Worm (Caenorhabditis elegans) whole organism, L4 larva: ENCODE measurements around the gene M79.2.

Experiments used
- F26F4.8 ChIP-seq: fragments of 200-800 bp; sonication (Bioruptor generic); conservative IDR thresholded peaks from 2 replicates; pipeline ENCODE4 v1.3.6; 2022; ENCODE audit warnings: missing genetic modification characterization, missing compliant biosample characterization
- F44E2.7 ChIP-seq: fragments of 200-800 bp; sonication (Bioruptor generic); IDR thresholded peaks from 2 replicates; pipeline ENCODE4 v2.1.2; 2022; ENCODE audit warnings: missing genetic modification characterization, missing compliant biosample characterization
- F49E8.2 ChIP-seq: sonication (generic microtip); optimal IDR thresholded peaks from 2 replicates; lab custom pipeline; 2016; ENCODE audit warnings: missing compliant biosample characterization, mild to moderate bottlenecking, missing genetic modification characterization, borderline replicate concordance
- R02D3.7 ChIP-seq: fragments of 150-350 bp; sonication (generic microtip); optimal IDR thresholded peaks from 3 replicates; lab custom pipeline; 2014; ENCODE audit warnings: missing biosample characterization, missing genetic modification characterization
- Y105C5A.15 ChIP-seq: fragments of 200-800 bp; sonication (Bioruptor generic); IDR thresholded peaks from 2 replicates; pipeline ENCODE4 v1.3.6; 2022; ENCODE audit warnings: missing genetic modification characterization, missing compliant biosample characterization
- Y5F2A.4 ChIP-seq: fragments of 200-800 bp; sonication (Bioruptor generic); optimal IDR thresholded peaks from 2 replicates; lab custom pipeline; 2018; ENCODE audit warnings: mild to moderate bottlenecking, missing genetic modification characterization, missing compliant biosample characterization
- ZK546.5 ChIP-seq, 2 experiments: sonication (generic microtip); optimal IDR thresholded peaks; 2 replicates each; lab custom pipeline; 2017; ENCODE audit warnings: missing biosample characterization in 2 of 2, missing genetic modification characterization in 2 of 2
- ama-1 ChIP-seq: fragments of 150-350 bp; optimal IDR thresholded peaks from 2 replicates; lab custom pipeline; 2014; ENCODE audit warnings: inconsistent platforms, mixed read lengths
- arid-1 ChIP-seq: fragments of 200-800 bp; sonication (Bioruptor generic); conservative IDR thresholded peaks from 2 replicates; pipeline ENCODE4 v1.3.6; 2022; ENCODE audit warnings: missing genetic modification reagents, missing genetic modification characterization, missing compliant biosample characterization
- ceh-20 ChIP-seq: fragments of 200-800 bp; sonication (Bioruptor generic); IDR thresholded peaks from 2 replicates; pipeline ENCODE4 v1.3.6; 2022; ENCODE audit warnings: missing genetic modification reagents, missing genetic modification characterization, missing compliant biosample characterization
- ceh-28 ChIP-seq: fragments of 150-350 bp; optimal IDR thresholded peaks from 2 replicates; lab custom pipeline; 2014; ENCODE audit warnings: missing biosample characterization, missing genetic modification reagents, missing genetic modification characterization
- ceh-82 ChIP-seq: sonication (generic microtip); optimal IDR thresholded peaks from 2 replicates; lab custom pipeline; 2017; ENCODE audit warnings: missing biosample characterization, missing genetic modification characterization
- daf-12 ChIP-seq: fragments of 150-350 bp; optimal IDR thresholded peaks from 2 replicates; lab custom pipeline; 2014; ENCODE audit warnings: missing biosample characterization, missing genetic modification reagents, missing genetic modification characterization
- daf-16 ChIP-seq, 3 experiments: sonication (generic microtip); optimal IDR thresholded peaks; 2 replicates each; lab custom pipeline; 2016 to 2017; ENCODE audit warnings: missing genetic modification characterization in 3 of 3, missing genetic modification reagents in 3 of 3, mild to moderate bottlenecking in 2 of 3, missing compliant biosample characterization in 2 of 3, missing biosample characterization in 1 of 3, moderate library complexity in 1 of 3
- daf-8 ChIP-seq: fragments of 200-800 bp; sonication (Bioruptor generic); IDR thresholded peaks from 2 replicates; pipeline ENCODE4 v1.3.6; 2022; ENCODE audit warnings: missing genetic modification characterization, missing compliant biosample characterization
- dmd-9 ChIP-seq: fragments of 200-800 bp; sonication (Bioruptor generic); IDR thresholded peaks from 2 replicates; pipeline ENCODE4 v1.3.6; 2022; ENCODE audit warnings: missing genetic modification reagents, missing genetic modification characterization, missing compliant biosample characterization
- dpl-1 ChIP-seq: fragments of 150-350 bp; optimal IDR thresholded peaks from 2 replicates; lab custom pipeline; 2014; ENCODE audit warnings: missing biosample characterization, missing genetic modification reagents, missing genetic modification characterization
- dve-1 ChIP-seq: sonication (generic microtip); optimal IDR thresholded peaks from 2 replicates; lab custom pipeline; 2017; ENCODE audit warnings: antibody characterized with exemption, mild to moderate bottlenecking, missing genetic modification characterization, missing compliant biosample characterization; ENCODE audit not compliant: insufficient read depth
- egl-27 ChIP-seq: sonication (generic microtip); optimal IDR thresholded peaks from 3 replicates; lab custom pipeline; 2017; ENCODE audit warnings: missing biosample characterization, missing genetic modification reagents, missing genetic modification characterization
- fos-1 ChIP-seq: fragments of 150-350 bp; optimal IDR thresholded peaks from 2 replicates; lab custom pipeline; 2014; ENCODE audit warnings: missing biosample characterization, missing genetic modification characterization
- hlh-30 ChIP-seq: sonication (generic microtip); optimal IDR thresholded peaks from 2 replicates; lab custom pipeline; 2017; ENCODE audit warnings: antibody characterized with exemption, mild to moderate bottlenecking, missing genetic modification characterization, missing compliant biosample characterization; ENCODE audit not compliant: insufficient read depth
- hmg-1.1 ChIP-seq: fragments of 200-800 bp; sonication (Bioruptor generic); IDR thresholded peaks from 2 replicates; pipeline ENCODE4 v1.3.6; 2022; ENCODE audit warnings: missing genetic modification reagents, missing genetic modification characterization, missing compliant biosample characterization
- lin-1 ChIP-seq: fragments of 200-800 bp; sonication (Bioruptor generic); IDR thresholded peaks from 2 replicates; pipeline ENCODE4 v1.3.6; 2022; ENCODE audit warnings: missing genetic modification reagents, missing genetic modification characterization, missing compliant biosample characterization
- lin-29 ChIP-seq: fragments of 200-800 bp; sonication (Bioruptor generic); IDR thresholded peaks from 2 replicates; pipeline ENCODE4 v1.3.6; 2022; ENCODE audit warnings: missing genetic modification reagents, missing genetic modification characterization, missing compliant biosample characterization
- lin-38 ChIP-seq: fragments of 200-800 bp; sonication (Bioruptor generic); IDR thresholded peaks from 2 replicates; pipeline ENCODE4 v1.3.6; 2022; ENCODE audit warnings: missing genetic modification reagents, missing genetic modification characterization, missing compliant biosample characterization
- lin-39 ChIP-seq: fragments of 150-350 bp; optimal IDR thresholded peaks from 2 replicates; lab custom pipeline; 2014; ENCODE audit warnings: missing biosample characterization, missing genetic modification reagents, missing genetic modification characterization
- mep-1 ChIP-seq: fragments of 150-350 bp; sonication (generic microtip); optimal IDR thresholded peaks from 3 replicates; lab custom pipeline; 2014; ENCODE audit warnings: missing biosample characterization, missing genetic modification characterization
- mxl-2 ChIP-seq: fragments of 200-800 bp; sonication (Bioruptor generic); conservative IDR thresholded peaks from 2 replicates; pipeline ENCODE4 v1.3.6; 2022; ENCODE audit warnings: missing genetic modification reagents, missing genetic modification characterization, missing compliant biosample characterization
- mxl-3 ChIP-seq: fragments of 200-800 bp; sonication (Bioruptor generic); optimal IDR thresholded peaks from 2 replicates; lab custom pipeline; 2018; ENCODE audit warnings: mild to moderate bottlenecking, missing genetic modification characterization, missing compliant biosample characterization
- nhr-10 ChIP-seq: fragments of 150-350 bp; optimal IDR thresholded peaks from 2 replicates; lab custom pipeline; 2014; ENCODE audit warnings: missing biosample characterization, missing genetic modification characterization
- nhr-11 ChIP-seq: fragments of 150-350 bp; optimal IDR thresholded peaks from 2 replicates; lab custom pipeline; 2014; ENCODE audit warnings: missing biosample characterization, missing genetic modification characterization
- nhr-111 ChIP-seq: fragments of 200-800 bp; sonication (Bioruptor generic); optimal IDR thresholded peaks from 2 replicates; lab custom pipeline; 2018; ENCODE audit warnings: mild to moderate bottlenecking, missing genetic modification characterization, missing compliant biosample characterization
- nhr-28 ChIP-seq: fragments of 150-350 bp; optimal IDR thresholded peaks from 2 replicates; lab custom pipeline; 2014; ENCODE audit warnings: missing biosample characterization, missing genetic modification characterization
- nhr-42 ChIP-seq: fragments of 200-800 bp; sonication (Bioruptor generic); IDR thresholded peaks from 2 replicates; pipeline ENCODE4 v1.3.6; 2022; ENCODE audit warnings: missing genetic modification characterization, missing compliant biosample characterization
- nhr-48 ChIP-seq: sonication (generic microtip); optimal IDR thresholded peaks from 2 replicates; lab custom pipeline; 2016; ENCODE audit warnings: mild to moderate bottlenecking, missing genetic modification characterization, missing compliant biosample characterization
- nhr-6 ChIP-seq: fragments of 150-350 bp; optimal IDR thresholded peaks from 2 replicates; lab custom pipeline; 2014; ENCODE audit warnings: missing biosample characterization, missing genetic modification characterization
- php-3 ChIP-seq: fragments of 200-800 bp; sonication (Bioruptor generic); IDR thresholded peaks from 2 replicates; pipeline ENCODE4 v1.3.6; 2022; ENCODE audit warnings: missing genetic modification reagents, missing genetic modification characterization, missing compliant biosample characterization
- set-16 ChIP-seq: fragments of 200-800 bp; sonication (Bioruptor generic); IDR thresholded peaks from 2 replicates; pipeline ENCODE4 v1.3.6; 2022; ENCODE audit warnings: missing genetic modification reagents, missing genetic modification characterization, missing compliant biosample characterization
- skn-1 ChIP-seq: fragments of 150-350 bp; optimal IDR thresholded peaks from 2 replicates; lab custom pipeline; 2014; ENCODE audit warnings: missing biosample characterization, missing genetic modification characterization
- snpc-1.2 ChIP-seq: fragments of 200-800 bp; sonication (Bioruptor generic); IDR thresholded peaks from 2 replicates; pipeline ENCODE4 v1.3.6; 2022; ENCODE audit warnings: missing genetic modification reagents, missing genetic modification characterization, missing compliant biosample characterization
- snpc-4 ChIP-seq: fragments of 150-350 bp; optimal IDR thresholded peaks from 2 replicates; lab custom pipeline; 2014; ENCODE audit warnings: missing biosample characterization, missing genetic modification characterization
- tra-1 ChIP-seq: fragments of 200-800 bp; sonication (Bioruptor generic); IDR thresholded peaks from 2 replicates; pipeline ENCODE4 v1.3.6; 2022; ENCODE audit warnings: missing genetic modification reagents, missing genetic modification characterization, missing compliant biosample characterization
- unc-39 ChIP-seq: sonication (generic microtip); optimal IDR thresholded peaks from 2 replicates; lab custom pipeline; 2017; ENCODE audit warnings: missing biosample characterization, missing genetic modification characterization
- unc-62 ChIP-seq, 3 experiments: fragments of 150-350 bp in 1 of 3; sonication (generic microtip); optimal IDR thresholded peaks in 2 of 3; peaks in 1 of 3; 1 replicate in 1 of 3; 2 replicates in 2 of 3; lab custom pipeline; 2014 to 2017; ENCODE audit warnings: missing biosample characterization in 3 of 3, missing genetic modification characterization in 3 of 3, missing genetic modification reagents in 3 of 3, missing genotype in 1 of 3
- vab-7 ChIP-seq: fragments of 200-800 bp; sonication (Bioruptor generic); IDR thresholded peaks from 2 replicates; pipeline ENCODE4 v1.3.6; 2022; ENCODE audit warnings: missing genetic modification reagents, missing genetic modification characterization, missing compliant biosample characterization
- zag-1 ChIP-seq: fragments of 150-350 bp; optimal IDR thresholded peaks from 2 replicates; lab custom pipeline; 2014; ENCODE audit warnings: missing biosample characterization, missing genetic modification characterization
- zfp-2 ChIP-seq: sonication (generic microtip); optimal IDR thresholded peaks from 2 replicates; lab custom pipeline; 2016; ENCODE audit warnings: mild to moderate bottlenecking, missing genetic modification characterization, missing compliant biosample characterization
- zfp-3 ChIP-seq: fragments of 200-800 bp; sonication (Bioruptor generic); conservative IDR thresholded peaks from 2 replicates; pipeline ENCODE4 v1.3.6; 2022; ENCODE audit warnings: missing genetic modification reagents, missing genetic modification characterization, missing compliant biosample characterization
- ztf-11 ChIP-seq: fragments of 150-350 bp; optimal IDR thresholded peaks from 2 replicates; lab custom pipeline; 2014; ENCODE audit warnings: missing biosample characterization, missing genetic modification characterization

Gene M79.2

ce11 chrX:10637048-10637928 lies 8.7 kb upstream of the M79.2 start (continued):
- TF ChIP-seq F44E2.7 (0 out of 2 replicates have a peak, but pooled peaks have one; percentile 37), nhr-6 (tag; lab: Kevin White, UChicago) (peak; percentile 25), nhr-28 (tag; lab: Kevin White, UChicago) (peak; percentile 75), daf-16 (GFP tag; optimal IDR thresholded peaks at IDR 0.05; lab: Kevin White, UChicago) (peak; percentile 47 to 81), daf-16 (tag; optimal IDR thresholded peaks at IDR 0.05; lab: Kevin White, UChicago) (peak; percentile 60), nhr-111 (GFP tag; lab: Kevin White, UChicago) (no peak), zfp-2 (no peak), zfp-3 (GFP tag; lab: Robert Waterston, UW) (no peak), unc-39 (tag; lab: Kevin White, UChicago) (no peak), zag-1 (tag; lab: Kevin White, UChicago) (peak; percentile 21), dpl-1 (GFP tag; lab: Kevin White, UChicago) (no peak), lin-29 (GFP tag; lab: Robert Waterston, UW) (no peak), nhr-48 (tag; lab: Kevin White, UChicago) (peak; percentile 86), snpc-4 (tag; lab: Kevin White, UChicago) (no peak), vab-7 (no peak), nhr-42 (GFP tag; lab: Robert Waterston, UW) (peak; percentile 70; the same call in 1 of the 2 replicates), lin-39 (tag; lab: Kevin White, UChicago) (no peak), skn-1 (tag; lab: Kevin White, UChicago) (no peak), F49E8.2 (tag; lab: Kevin White, UChicago) (no peak), daf-8 (GFP tag; lab: Robert Waterston, UW) (no peak), ceh-20 (GFP tag; lab: Robert Waterston, UW) (peak; percentile 80), egl-27 (tag; lab: Kevin White, UChicago) (no peak), mxl-2 (no peak), php-3 (no peak), dve-1 (tag; lab: Kevin White, UChicago) (peak; percentile 90), tra-1 (GFP tag; lab: Robert Waterston, UW) (peak; percentile 89), mxl-3 (GFP tag; lab: Kevin White, UChicago) (peak; percentile 85), ZK546.5 (tag; optimal IDR thresholded peaks at IDR 0.05; lab: Kevin White, UChicago) (no peak), fos-1 (tag; lab: Kevin White, UChicago) (no peak), dmd-9 (GFP tag; lab: Robert Waterston, UW) (no peak), ceh-28 (tag; lab: Kevin White, UChicago) (peak; percentile 5), Y105C5A.15 (GFP tag; lab: Robert Waterston, UW) (no peak), lin-1 (GFP tag; lab: Robert Waterston, UW) (peak; percentile 84), lin-38 (GFP tag; lab: Robert Waterston, UW) (peak; percentile 54), ceh-82 (no peak), ztf-11 (tag; lab: Kevin White, UChicago) (no peak), daf-12 (tag; lab: Kevin White, UChicago) (no peak), ama-1 (peak; percentile 22), nhr-10 (tag; lab: Kevin White, UChicago) (peak; percentile 34), nhr-11 (tag; lab: Kevin White, UChicago) (peak; percentile 36), Y5F2A.4 (no peak), mep-1 (peak; percentile 92), unc-62 (GFP tag; optimal IDR thresholded peaks at IDR 0.05 in 1 of 2; lab: Kevin White, UChicago) (peak in 1 of 2 experiments; percentile 99), unc-62 (tag; optimal IDR thresholded peaks at IDR 0.05; lab: Kevin White, UChicago) (no peak), R02D3.7 (tag; lab: Kevin White, UChicago) (no peak), snpc-1.2 (GFP tag; lab: Robert Waterston, UW) (no peak), hmg-1.1 (peak; percentile 89), F26F4.8 (GFP tag; lab: Robert Waterston, UW) (no peak), arid-1 (peak; percentile 54; the same call in 1 of the 2 replicates), hlh-30 (tag; lab: Kevin White, UChicago) (peak; percentile 84), set-16 (GFP tag; lab: Robert Waterston, UW) (peak; percentile 99)
